Fruit fly (Drosophila melanogaster): ENCODE data around the gene Ccp84Ab.
A peak's percentile ranks its signal among the peaks of the same experiment; 100 is the strongest.

Gene Ccp84Ab

DNA sequence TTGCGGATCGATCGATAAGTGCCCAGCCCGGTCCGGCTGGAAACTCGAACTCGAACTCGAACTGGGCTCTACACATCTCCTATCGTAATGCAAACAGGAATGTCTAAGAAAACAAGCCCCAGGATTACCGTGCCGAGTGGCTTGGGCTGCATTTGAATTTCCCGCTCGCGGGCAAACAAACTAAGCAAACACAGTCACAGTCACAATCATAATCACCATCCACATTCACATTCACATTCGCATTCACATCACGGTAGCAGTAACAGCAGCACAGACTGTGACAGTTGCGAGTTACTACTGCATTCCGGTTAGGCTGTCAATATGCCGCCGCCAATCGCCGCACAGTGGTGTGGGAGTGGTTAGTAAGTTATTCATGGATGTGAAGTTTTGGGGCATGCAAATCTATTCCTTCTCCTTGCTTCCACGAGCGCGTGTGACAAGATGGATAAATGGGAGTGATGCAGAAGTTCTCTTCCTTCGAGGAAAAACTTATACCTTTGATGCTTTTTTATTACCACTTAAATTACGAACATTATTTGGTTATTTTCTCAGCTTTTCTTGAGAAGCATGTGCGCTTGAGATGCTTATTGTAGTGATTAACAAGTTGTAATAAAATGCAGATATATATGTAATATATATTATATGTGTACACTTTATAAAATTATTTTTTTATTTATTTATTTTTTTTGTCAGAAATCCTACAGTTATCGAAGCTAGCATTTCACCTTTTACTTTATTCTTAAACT, 38.1 kb downstream of the Ccp84Ab start (continued):
- peak; percentile 44; the same call in 1 of the 3 replicates for TF ChIP-seq CG6791 (GFP tag; IDR thresholded peaks at IDR 0.05; ENCODE audit: partially characterized antibody)
- no peak for TF ChIP-seq CG9932 (GFP tag; IDR thresholded peaks at IDR 0.05)
- peak; percentile 53 for TF ChIP-seq Xrp1 (GFP tag; IDR thresholded peaks at IDR 0.05)
- TF ChIP-seq CG4617 (GFP tag; optimal IDR thresholded peaks at IDR 0.05; ENCODE audit: borderline replicate concordance): no peak
- TF ChIP-seq Sox100B (GFP tag; optimal IDR thresholded peaks at IDR 0.05): peak; percentile 27
- 0 out of 2 replicates have a peak, but pooled peaks have one; percentile 4 for TF ChIP-seq Rx (GFP tag; IDR thresholded peaks at IDR 0.05)
- TF ChIP-seq Drgx (GFP tag; IDR thresholded peaks at IDR 0.05): 0 out of 2 replicates have a peak, but pooled peaks have one; percentile 10
- TF ChIP-seq zen (tag; optimal IDR thresholded peaks at IDR 0.05): peak; percentile 22
- no peak for TF ChIP-seq sima (GFP tag; optimal IDR thresholded peaks at IDR 0.05)
- TF ChIP-seq cg (GFP tag; optimal IDR thresholded peaks at IDR 0.05): no peak
- TF ChIP-seq CG5180 (GFP tag; optimal IDR thresholded peaks at IDR 0.05): peak; percentile 87
- TF ChIP-seq ac (GFP tag; optimal IDR thresholded peaks at IDR 0.05): peak; percentile 70
- TF ChIP-seq Dbx (GFP tag; IDR thresholded peaks at IDR 0.05): no peak
- no peak for TF ChIP-seq CG10654 (GFP tag; optimal IDR thresholded peaks at IDR 0.05)
- no peak for TF ChIP-seq CG42726 (GFP tag; IDR thresholded peaks at IDR 0.05; ENCODE audit: partially characterized antibody)
- peak; percentile 25; the same call in 1 of the 3 replicates for TF ChIP-seq row (GFP tag; IDR thresholded peaks at IDR 0.05)
- TF ChIP-seq crol (GFP tag; IDR thresholded peaks at IDR 0.05): no peak
- TF ChIP-seq CG13123 (GFP tag; optimal IDR thresholded peaks at IDR 0.05): no peak
- peak; percentile 31 for TF ChIP-seq Ssrp (tag; optimal IDR thresholded peaks at IDR 0.05)
- peak in 1 of 2 experiments; percentile 12 for TF ChIP-seq Pdp1 (GFP tag; optimal IDR thresholded peaks at IDR 0.05)
- TF ChIP-seq CG12942 (GFP tag; optimal IDR thresholded peaks at IDR 0.05): peak; percentile 5
- TF ChIP-seq rib (GFP tag; IDR thresholded peaks at IDR 0.05): no peak
- no peak for TF ChIP-seq CG8388 (GFP tag; optimal IDR thresholded peaks at IDR 0.05)
- 0 out of 2 replicates have a peak, but pooled peaks have one; percentile 7 for TF ChIP-seq bowl (GFP tag; IDR thresholded peaks at IDR 0.05)
- peak; percentile 49 for TF ChIP-seq CG6813 (GFP tag; optimal IDR thresholded peaks at IDR 0.05)
- peak; percentile 30 for TF ChIP-seq HLHmδ (GFP tag; optimal IDR thresholded peaks at IDR 0.05)
- TF ChIP-seq Sox102F (GFP tag; optimal IDR thresholded peaks at IDR 0.05): peak; percentile 15
- TF ChIP-seq CG6175 (GFP tag; IDR thresholded peaks at IDR 0.05): no peak
- no peak for TF ChIP-seq Lpt (GFP tag; optimal IDR thresholded peaks at IDR 0.05)
- TF ChIP-seq CG8290 (GFP tag; optimal IDR thresholded peaks at IDR 0.05): no peak
- TF ChIP-seq CG8290 (tag; optimal IDR thresholded peaks at IDR 0.05): peak in 1 of 2 experiments; percentile 14
- no peak for TF ChIP-seq Trl (optimal IDR thresholded peaks at IDR 0.05)
- TF ChIP-seq Trl (GFP tag; optimal IDR thresholded peaks at IDR 0.05): no peak
- peak; percentile 10 for TF ChIP-seq CG4424 (GFP tag; optimal IDR thresholded peaks at IDR 0.05)
- peak; percentile 56 for TF ChIP-seq CG15479 (GFP tag; optimal IDR thresholded peaks at IDR 0.05)
- peak; percentile 12 for TF ChIP-seq CG14710 (tag; optimal IDR thresholded peaks at IDR 0.05)
- TF ChIP-seq bsh (GFP tag; optimal IDR thresholded peaks at IDR 0.05): peak in 1 of 2 experiments; percentile 51
- TF ChIP-seq her (GFP tag; optimal IDR thresholded peaks at IDR 0.05): no peak
- TF ChIP-seq CG3995 (GFP tag; optimal IDR thresholded peaks at IDR 0.05): peak; percentile 95
- 0 out of 4 replicates have a peak, but pooled peaks have one; percentile 32 for TF ChIP-seq chinmo (GFP tag; IDR thresholded peaks at IDR 0.05; ENCODE audit: partially characterized antibody)
- no peak for TF ChIP-seq CG33213 (GFP tag; optimal IDR thresholded peaks at IDR 0.05)
- TF ChIP-seq dmrt99B (tag; optimal IDR thresholded peaks at IDR 0.05): peak; percentile 35
- peak; percentile 48; the same call in 1 of the 2 replicates for TF ChIP-seq CG4360 (GFP tag; IDR thresholded peaks at IDR 0.05)
- TF ChIP-seq Dref (GFP tag; IDR thresholded peaks at IDR 0.05): no peak
- TF ChIP-seq CG10979 (tag; optimal IDR thresholded peaks at IDR 0.05): peak; percentile 9
- TF ChIP-seq CG18011 (GFP tag; optimal IDR thresholded peaks at IDR 0.05): no peak
- no peak for TF ChIP-seq CG12071 (GFP tag; optimal IDR thresholded peaks at IDR 0.05)
- peak; percentile 77 for TF ChIP-seq CG31441 (GFP tag; IDR thresholded peaks at IDR 0.05)
- TF ChIP-seq dpn (GFP tag; optimal IDR thresholded peaks at IDR 0.05): peak in 1 of 2 experiments; percentile 14

Measured in whole organism, embryonic.